Worm (Caenorhabditis elegans) whole organism, L3 larva: Measurements from ENCODE around the gene sfxn-5.
A peak's percentile ranks its signal among the peaks of the same experiment; 100 is the strongest.

Experiments used
- ZK546.5 ChIP-seq: sonication (generic microtip); optimal IDR thresholded peaks from 2 replicates; lab custom pipeline; 2017; ENCODE audit warnings: missing biosample characterization, missing genetic modification characterization
- aly-2 ChIP-seq: fragments of 150-350 bp; optimal IDR thresholded peaks from 2 replicates; lab custom pipeline; 2014; ENCODE audit warnings: missing biosample characterization, missing genetic modification characterization
- ama-1 ChIP-seq: fragments of 150-350 bp; optimal IDR thresholded peaks from 2 replicates; lab custom pipeline; 2018
- ceh-16 ChIP-seq: sonication (generic microtip); optimal IDR thresholded peaks from 2 replicates; lab custom pipeline; 2017; ENCODE audit warnings: missing biosample characterization, missing genetic modification characterization
- ceh-28 ChIP-seq: fragments of 150-350 bp; optimal IDR thresholded peaks from 2 replicates; lab custom pipeline; 2014; ENCODE audit warnings: missing biosample characterization, missing genetic modification reagents, missing genetic modification characterization
- ceh-82 ChIP-seq: fragments of 150-350 bp; optimal IDR thresholded peaks from 2 replicates; lab custom pipeline; 2014; ENCODE audit warnings: missing biosample characterization, missing genetic modification characterization
- egl-27 ChIP-seq: sonication (generic microtip); optimal IDR thresholded peaks from 4 replicates; lab custom pipeline; 2017; ENCODE audit warnings: missing biosample characterization, missing genetic modification reagents, missing genetic modification characterization
- elt-1 ChIP-seq: fragments of 150-350 bp; optimal IDR thresholded peaks from 2 replicates; lab custom pipeline; 2014; ENCODE audit warnings: missing biosample characterization, missing genetic modification characterization
- elt-3 ChIP-seq, 3 experiments: fragments of 150-350 bp in 1 of 3; sonication (generic microtip) in 2 of 3; optimal IDR thresholded peaks; 2 replicates in 2 of 3; 4 replicates in 1 of 3; lab custom pipeline; 2014 to 2017; ENCODE audit warnings: missing biosample characterization in 3 of 3, missing genetic modification characterization in 3 of 3
- eor-1 ChIP-seq, 2 experiments: fragments of 150-350 bp; optimal IDR thresholded peaks; 2 replicates each; lab custom pipeline; 2014 to 2018; ENCODE audit warnings: missing biosample characterization in 2 of 2, missing genetic modification characterization in 2 of 2
- fkh-10 ChIP-seq: sonication (generic microtip); optimal IDR thresholded peaks from 2 replicates; lab custom pipeline; 2017; ENCODE audit warnings: missing biosample characterization, missing genetic modification reagents, missing genetic modification characterization
- fos-1 ChIP-seq: fragments of 150-350 bp; optimal IDR thresholded peaks from 2 replicates; lab custom pipeline; 2014; ENCODE audit warnings: missing biosample characterization, missing genetic modification characterization
- jun-1 ChIP-seq: fragments of 150-350 bp; optimal IDR thresholded peaks from 2 replicates; lab custom pipeline; 2014; ENCODE audit warnings: missing biosample characterization, missing genetic modification reagents, missing genetic modification characterization
- lin-15B ChIP-seq: fragments of 150-350 bp; optimal IDR thresholded peaks from 2 replicates; lab custom pipeline; 2014; ENCODE audit warnings: missing biosample characterization, missing genetic modification characterization
- lin-39 ChIP-seq: fragments of 150-350 bp; optimal IDR thresholded peaks from 2 replicates; lab custom pipeline; 2018; ENCODE audit warnings: missing biosample characterization, missing genetic modification reagents, missing genetic modification characterization
- lsy-12 ChIP-seq: sonication (generic microtip); optimal IDR thresholded peaks from 2 replicates; lab custom pipeline; 2016; ENCODE audit warnings: mild to moderate bottlenecking, missing genetic modification characterization, missing compliant biosample characterization
- mml-1 ChIP-seq: fragments of 150-350 bp; sonication (generic microtip); optimal IDR thresholded peaks from 3 replicates; lab custom pipeline; 2014; ENCODE audit warnings: missing biosample characterization, missing genetic modification characterization
- nfya-1 ChIP-seq: sonication (generic microtip); optimal IDR thresholded peaks from 2 replicates; lab custom pipeline; 2017; ENCODE audit warnings: missing genetic modification characterization, mild to moderate bottlenecking, missing compliant biosample characterization, antibody characterized with exemption, moderate library complexity; ENCODE audit not compliant: insufficient read depth
- nhr-11 ChIP-seq: fragments of 150-350 bp; optimal IDR thresholded peaks from 2 replicates; lab custom pipeline; 2014; ENCODE audit warnings: missing biosample characterization, missing genetic modification characterization
- nhr-23 ChIP-seq: fragments of 150-350 bp; optimal IDR thresholded peaks from 2 replicates; lab custom pipeline; 2014; ENCODE audit warnings: missing biosample characterization, missing genetic modification reagents, missing genetic modification characterization
- nhr-237 ChIP-seq: fragments of 150-350 bp; optimal IDR thresholded peaks from 2 replicates; lab custom pipeline; 2014; ENCODE audit warnings: missing biosample characterization, missing genetic modification characterization
- nhr-25 ChIP-seq: sonication (generic microtip); optimal IDR thresholded peaks from 2 replicates; lab custom pipeline; 2017; ENCODE audit warnings: missing biosample characterization, missing genetic modification characterization
- nhr-28 ChIP-seq: fragments of 150-350 bp; optimal IDR thresholded peaks from 2 replicates; lab custom pipeline; 2014; ENCODE audit warnings: missing biosample characterization, missing genetic modification characterization
- nhr-43 ChIP-seq: sonication (generic microtip); optimal IDR thresholded peaks from 2 replicates; lab custom pipeline; 2016; ENCODE audit warnings: mild to moderate bottlenecking, missing genetic modification characterization, missing compliant biosample characterization; ENCODE audit not compliant: poor library complexity, severe bottlenecking
- nhr-67 ChIP-seq: fragments of 150-350 bp; optimal IDR thresholded peaks from 2 replicates; lab custom pipeline; 2014; ENCODE audit warnings: missing biosample characterization, missing genetic modification characterization
- pha-4 ChIP-seq: fragments of 150-350 bp; optimal IDR thresholded peaks from 2 replicates; lab custom pipeline; 2014; ENCODE audit warnings: missing biosample characterization, missing genetic modification reagents, missing genetic modification characterization
- pqm-1 ChIP-seq: fragments of 150-350 bp; optimal IDR thresholded peaks from 2 replicates; lab custom pipeline; 2017; ENCODE audit warnings: missing biosample characterization, missing genetic modification characterization, inconsistent platforms
- sea-2 ChIP-seq: fragments of 150-350 bp; sonication (generic microtip); optimal IDR thresholded peaks from 4 replicates; lab custom pipeline; 2014; ENCODE audit warnings: missing biosample characterization, missing genetic modification reagents, missing genetic modification characterization
- skn-1 ChIP-seq: fragments of 150-350 bp; optimal IDR thresholded peaks from 2 replicates; lab custom pipeline; 2014; ENCODE audit warnings: missing biosample characterization, missing genetic modification characterization
- snpc-4 ChIP-seq: fragments of 150-350 bp; optimal IDR thresholded peaks from 2 replicates; lab custom pipeline; 2014; ENCODE audit warnings: missing biosample characterization, missing genetic modification characterization
- unc-39 ChIP-seq: sonication (generic microtip); optimal IDR thresholded peaks from 4 replicates; lab custom pipeline; 2017; ENCODE audit warnings: missing biosample characterization, missing genetic modification characterization
- zag-1 ChIP-seq: fragments of 150-350 bp; optimal IDR thresholded peaks from 2 replicates; lab custom pipeline; 2014; ENCODE audit warnings: missing biosample characterization, missing genetic modification characterization

The sfxn-5 gene

DNA sequence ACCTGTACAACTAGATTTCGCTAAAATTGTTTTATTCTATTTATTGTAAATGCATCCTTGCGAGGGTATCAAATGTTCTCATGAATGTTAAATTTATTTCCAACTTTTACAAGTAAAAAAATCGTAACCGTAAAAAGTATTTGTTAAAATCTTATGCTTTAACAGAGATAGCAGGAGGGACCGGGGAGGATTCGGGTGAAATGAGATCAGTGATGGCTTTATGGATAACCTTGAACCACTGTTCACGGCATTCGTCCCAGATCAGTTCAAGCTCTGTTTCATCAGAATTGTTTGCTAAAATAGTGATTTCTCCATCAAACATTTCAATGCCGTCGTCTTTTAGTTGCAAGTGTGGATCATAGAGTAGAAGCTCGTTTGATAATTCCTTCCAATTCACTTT, 36.3 kb upstream of the sfxn-5 start:
- no peak for TF ChIP-seq lin-39

DNA sequence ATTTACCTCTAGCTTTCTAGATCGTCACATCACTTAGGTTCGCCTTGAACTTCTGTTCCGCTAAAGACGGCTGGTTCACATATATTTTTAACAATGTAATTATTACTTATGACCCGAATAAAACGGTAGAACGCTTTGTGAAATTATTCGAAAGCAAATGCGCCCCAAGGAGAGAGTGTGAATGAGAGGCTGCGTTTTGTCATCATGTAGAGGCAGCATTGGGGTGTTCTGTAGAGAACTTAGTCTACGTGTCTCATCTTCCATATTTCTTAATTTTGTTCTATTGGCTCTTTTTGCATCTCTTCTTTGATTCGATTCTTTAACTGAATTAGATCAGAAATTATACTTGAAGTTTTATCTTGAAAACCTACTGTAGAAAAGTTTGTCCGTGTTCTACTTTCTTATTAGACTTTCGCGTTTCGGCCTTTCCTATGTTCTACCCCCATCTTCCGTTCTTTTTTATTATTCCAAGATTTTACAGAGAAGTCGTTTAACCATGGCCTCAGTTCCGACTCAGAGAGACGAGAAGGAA, 33.2 kb upstream of the sfxn-5 start, which contains the start of gene cdc-48.2:
TSS of gene cdc-48.2 (plus strand) at position 482 of the 532 bp plus-strand sequence.
- no peak for TF ChIP-seq ZK546.5 (tag; lab: Kevin White, UChicago)
- no peak for TF ChIP-seq eor-1 (tag; optimal IDR thresholded peaks at IDR 0.05; lab: Kevin White, UChicago)
- TF ChIP-seq nhr-23 (tag; lab: Kevin White, UChicago), result no peak
- TF ChIP-seq ceh-16 (tag; lab: Kevin White, UChicago), result no peak
- TF ChIP-seq nfya-1 (tag; lab: Kevin White, UChicago), result peak; percentile 27
- no peak for TF ChIP-seq nhr-28 (tag; lab: Kevin White, UChicago)
- TF ChIP-seq ceh-82 (tag; lab: Kevin White, UChicago), result no peak
- no peak for TF ChIP-seq egl-27
- TF ChIP-seq nhr-25 (tag; lab: Kevin White, UChicago), result no peak
- TF ChIP-seq jun-1 (tag; lab: Kevin White, UChicago), result no peak
- TF ChIP-seq lin-15B, result peak; percentile 34
- no peak for TF ChIP-seq fkh-10 (GFP tag; lab: Kevin White, UChicago)
- no peak for TF ChIP-seq nhr-11 (tag; lab: Kevin White, UChicago)
- TF ChIP-seq nhr-237 (tag; lab: Kevin White, UChicago), result no peak
- TF ChIP-seq nhr-43 (tag; lab: Kevin White, UChicago), result no peak
- no peak for TF ChIP-seq pqm-1 (tag; lab: Kevin White, UChicago)
- TF ChIP-seq mml-1, result no peak
- peak; percentile 90 for TF ChIP-seq skn-1
- no peak for TF ChIP-seq lsy-12 (tag; lab: Kevin White, UChicago)
- TF ChIP-seq aly-2 (tag; lab: Kevin White, UChicago), result no peak
- TF ChIP-seq pha-4 (tag; lab: Kevin White, UChicago), result peak; percentile 2
- no peak for TF ChIP-seq zag-1 (tag; lab: Kevin White, UChicago)
- TF ChIP-seq lin-39, result no peak
- TF ChIP-seq, all 47 proteins: peak for 4

DNA sequence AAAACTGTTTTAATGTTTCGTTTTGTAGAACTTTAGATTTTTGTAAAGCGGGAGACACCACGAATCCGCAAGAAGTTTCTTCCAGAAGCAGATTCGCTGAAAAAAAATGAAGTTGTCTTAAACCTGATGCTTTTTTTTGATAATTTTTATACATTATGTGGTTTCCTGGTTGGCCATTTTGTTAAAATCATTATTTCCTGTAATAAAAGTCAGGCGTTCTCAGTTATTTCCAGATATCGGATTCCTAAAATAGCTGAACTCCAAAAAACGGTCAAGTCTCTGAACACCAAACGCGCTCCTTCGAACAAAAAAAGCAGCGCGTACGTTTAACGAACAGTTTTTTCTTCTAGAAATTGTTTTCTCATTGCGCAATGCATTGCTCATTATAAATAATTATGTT, 32.5 kb upstream of the sfxn-5 start:
- TF ChIP-seq nfya-1 (tag; lab: Kevin White, UChicago) (peak; percentile 26), ceh-16 (tag; lab: Kevin White, UChicago) (no peak), ceh-82 (tag; lab: Kevin White, UChicago) (no peak), nhr-67 (no peak), pha-4 (tag; lab: Kevin White, UChicago) (peak; percentile 53), nhr-25 (tag; lab: Kevin White, UChicago) (peak; percentile 16), snpc-4 (tag; lab: Kevin White, UChicago) (peak; percentile 14), zag-1 (tag; lab: Kevin White, UChicago) (no peak), lin-15B (peak; percentile 31), elt-3 (tag; optimal IDR thresholded peaks at IDR 0.05; lab: Kevin White, UChicago) (no peak), unc-39 (tag; lab: Kevin White, UChicago) (no peak)
- TF ChIP-seq, all 47 proteins: peak for 5

DNA sequence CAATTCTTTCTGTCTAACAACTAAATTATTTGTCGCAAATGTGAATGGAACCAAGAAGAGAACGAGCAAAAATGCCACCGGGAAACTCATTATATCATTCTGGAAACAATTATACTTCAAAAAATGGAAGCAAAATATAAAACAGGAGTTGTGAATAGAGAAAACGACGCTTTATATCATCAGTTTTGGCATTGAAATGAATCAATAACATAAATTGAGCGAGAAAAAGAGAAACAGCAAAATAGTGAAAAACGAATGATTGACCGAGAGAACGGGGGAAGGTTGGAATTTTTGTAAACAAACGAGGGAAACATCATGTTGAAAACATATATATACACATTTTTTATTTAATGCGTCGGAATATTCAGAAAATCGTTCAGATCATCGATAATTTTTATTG, 32.0 kb upstream of the sfxn-5 start, which contains the start of gene ctns-1:
TSS of gene ctns-1 (minus strand) at position 101 of the 400 bp plus-strand sequence.
- TF ChIP-seq pha-4 (tag; lab: Kevin White, UChicago) (peak; percentile 30), fos-1 (tag; lab: Kevin White, UChicago) (no peak)

DNA sequence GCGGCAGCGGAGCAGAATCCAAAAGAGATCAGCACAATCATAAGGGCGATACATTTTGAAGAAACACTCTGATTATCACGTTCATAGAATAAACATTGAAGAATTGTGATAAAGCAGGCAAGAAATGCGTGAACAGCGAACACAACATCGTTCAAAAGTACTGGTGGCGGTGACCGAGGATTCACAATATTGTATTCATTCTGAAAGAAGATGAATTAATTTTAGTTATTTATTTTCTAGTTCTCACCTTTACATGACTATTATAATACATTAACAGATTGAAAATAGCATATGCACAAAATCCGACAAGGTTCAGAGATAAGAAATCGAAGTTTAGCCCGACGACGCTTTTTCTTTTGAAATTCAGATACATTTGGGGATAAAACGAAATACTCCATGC, 31.1 kb upstream of the sfxn-5 start:
- TF ChIP-seq ama-1 (lab: Kevin White, UChicago), result no peak
- no peak for TF ChIP-seq elt-1 (tag; lab: Kevin White, UChicago)
- TF ChIP-seq nhr-23 (tag; lab: Kevin White, UChicago), result no peak
- no peak for TF ChIP-seq ceh-28 (tag; lab: Kevin White, UChicago)
- TF ChIP-seq lin-15B, result no peak
- TF ChIP-seq ceh-82 (tag; lab: Kevin White, UChicago), result no peak
- TF ChIP-seq sea-2 (GFP tag; lab: Kevin White, UChicago), result no peak
- no peak for TF ChIP-seq aly-2 (tag; lab: Kevin White, UChicago)
- TF ChIP-seq fos-1 (tag; lab: Kevin White, UChicago), result no peak
- TF ChIP-seq zag-1 (tag; lab: Kevin White, UChicago), result no peak
- no peak for TF ChIP-seq pqm-1 (tag; lab: Kevin White, UChicago)
- no peak for TF ChIP-seq egl-27
- TF ChIP-seq mml-1, result no peak
